Worm (Caenorhabditis elegans): ENCODE measurements around the gene citk-1.

- TF ChIP-seq nhr-28 (tag; optimal IDR thresholded peaks at IDR 0.05): no peak
- no peak for TF ChIP-seq fos-1 (tag; optimal IDR thresholded peaks at IDR 0.05)
- no peak for TF ChIP-seq ceh-62 (tag; optimal IDR thresholded peaks at IDR 0.05)
- no peak for TF ChIP-seq F10B5.3 (tag; optimal IDR thresholded peaks at IDR 0.05)
- TF ChIP-seq ZK546.5 (tag; optimal IDR thresholded peaks at IDR 0.05): no peak
- TF ChIP-seq Y75B8A.6 (GFP tag; IDR thresholded peaks at IDR 0.05): no peak
- no peak for TF ChIP-seq unc-62 (GFP tag; optimal IDR thresholded peaks at IDR 0.05 in 1 of 2)
- no peak for TF ChIP-seq unc-62 (tag; optimal IDR thresholded peaks at IDR 0.05)
- no peak for TF ChIP-seq T26A8.4 (GFP tag; IDR thresholded peaks at IDR 0.05)
- TF ChIP-seq unc-130 (GFP tag; optimal IDR thresholded peaks at IDR 0.05): no peak
- TF ChIP-seq lin-15B (tag; optimal IDR thresholded peaks at IDR 0.05): no peak
Measured at ce11 chrII:13962319-13962718, 53.6 kb downstream of the citk-1 start, which contains the start of gene rpi-1.

Measured in whole organism, L4 larva.